Worm (Caenorhabditis elegans) whole organism, L1 larva: ENCODE results near the gene suex-1.

Experiments
- ceh-82 ChIP-seq, 3 experiments: fragments of 150-350 bp in 1 of 3; sonication (generic microtip) in 2 of 3; optimal IDR thresholded peaks; 2 replicates each; lab custom pipeline; 2014 to 2017; ENCODE audit warnings: missing biosample characterization in 3 of 3, missing genetic modification characterization in 3 of 3
- dpl-1 ChIP-seq, 3 experiments: fragments of 150-350 bp in 2 of 3; sonication (generic microtip) in 1 of 3; optimal IDR thresholded peaks; 2 replicates each; lab custom pipeline; 2014 to 2017; ENCODE audit warnings: missing biosample characterization in 3 of 3, missing genetic modification characterization in 3 of 3, missing genetic modification reagents in 3 of 3
- lin-13 ChIP-seq: fragments of 150-350 bp; optimal IDR thresholded peaks from 2 replicates; lab custom pipeline; 2014; ENCODE audit warnings: missing biosample characterization, missing genetic modification reagents, missing genetic modification characterization
- lir-3 ChIP-seq: sonication (generic microtip); optimal IDR thresholded peaks from 2 replicates; lab custom pipeline; 2016; ENCODE audit warnings: mild to moderate bottlenecking, missing genetic modification characterization, moderate library complexity, missing compliant biosample characterization; ENCODE audit not compliant: poor library complexity
- unc-62 ChIP-seq: fragments of 150-350 bp; optimal IDR thresholded peaks from 2 replicates; lab custom pipeline; 2014; ENCODE audit warnings: missing biosample characterization, missing genetic modification reagents, missing genetic modification characterization

- TF ChIP-seq dpl-1 (GFP tag; optimal IDR thresholded peaks at IDR 0.05; lab: Kevin White, UChicago): no peak
- TF ChIP-seq unc-62 (GFP tag; lab: Kevin White, UChicago): no peak
- TF ChIP-seq lin-13 (GFP tag; lab: Kevin White, UChicago): no peak
- TF ChIP-seq ceh-82 (tag; optimal IDR thresholded peaks at IDR 0.05; lab: Kevin White, UChicago): no peak
- no peak for TF ChIP-seq lir-3 (tag; lab: Kevin White, UChicago)
Measured at ce11 chrII:5465729-5466408, 32.2 kb downstream of the suex-1 start, which contains the start of gene clr-1.
